Worm (Caenorhabditis elegans) whole organism, young adult: Measurements from ENCODE around the gene usp-46.

Source experiments
- F39B2.1 ChIP-seq: fragments of 200-800 bp; sonication (Bioruptor generic); IDR thresholded peaks from 2 replicates; pipeline ENCODE4 v1.3.6; 2022; ENCODE audit warnings: missing genetic modification reagents, missing genetic modification characterization, missing compliant biosample characterization
- F49E8.2 ChIP-seq: sonication (generic microtip); optimal IDR thresholded peaks from 3 replicates; lab custom pipeline; 2017; ENCODE audit warnings: missing genetic modification characterization, mild to moderate bottlenecking, missing compliant biosample characterization, antibody characterized with exemption, moderate library complexity; ENCODE audit not compliant: insufficient read depth
- K11D2.4 ChIP-seq: fragments of 200-800 bp; sonication (Bioruptor generic); IDR thresholded peaks from 2 replicates; pipeline ENCODE4 v1.3.6; 2022; ENCODE audit warnings: missing genetic modification reagents, missing genetic modification characterization, missing compliant biosample characterization
- Y53F4B.3 ChIP-seq: fragments of 200-800 bp; sonication (Bioruptor generic); IDR thresholded peaks from 2 replicates; pipeline ENCODE4 v1.3.6; 2022; ENCODE audit warnings: missing genetic modification reagents, missing genetic modification characterization, missing compliant biosample characterization
- Y67H2A.10 ChIP-seq: fragments of 200-800 bp; sonication (Bioruptor generic); conservative IDR thresholded peaks from 2 replicates; pipeline ENCODE4 v1.3.6; 2022; ENCODE audit warnings: missing genetic modification reagents, missing genetic modification characterization, missing compliant biosample characterization
- Y79H2A.3 ChIP-seq: fragments of 200-800 bp; sonication (Bioruptor generic); conservative IDR thresholded peaks from 2 replicates; pipeline ENCODE4 v1.3.6; 2022; ENCODE audit warnings: missing genetic modification reagents, missing genetic modification characterization, missing compliant biosample characterization
- Y95B8A.8 ChIP-seq: fragments of 200-800 bp; sonication (Bioruptor generic); IDR thresholded peaks from 2 replicates; pipeline ENCODE4 v1.3.6; 2022; ENCODE audit warnings: missing genetic modification reagents, missing genetic modification characterization, missing compliant biosample characterization
- ama-1 ChIP-seq, 3 experiments: fragments of 150-350 bp in 1 of 3; sonication (generic microtip) in 2 of 3; optimal IDR thresholded peaks; 2 replicates each; lab custom pipeline; 2014 to 2018; ENCODE audit warnings: missing biosample characterization in 2 of 3, missing genetic modification characterization in 2 of 3, missing genetic modification reagents in 2 of 3
- bed-2 ChIP-seq: fragments of 200-800 bp; sonication (Bioruptor generic); IDR thresholded peaks from 2 replicates; pipeline ENCODE4 v1.3.6; 2022; ENCODE audit warnings: missing genetic modification reagents, missing genetic modification characterization, missing compliant biosample characterization
- ceh-40 ChIP-seq: fragments of 200-800 bp; sonication (Bioruptor generic); IDR thresholded peaks from 2 replicates; pipeline ENCODE4 v1.3.6; 2022; ENCODE audit warnings: missing genetic modification characterization, missing compliant biosample characterization
- ceh-79 ChIP-seq: sonication (generic microtip); optimal IDR thresholded peaks from 2 replicates; lab custom pipeline; 2017; ENCODE audit warnings: mild to moderate bottlenecking, missing genetic modification characterization, missing compliant biosample characterization
- ceh-91 ChIP-seq: fragments of 200-800 bp; sonication (Bioruptor generic); IDR thresholded peaks from 2 replicates; pipeline ENCODE4 v1.3.6; 2022; ENCODE audit warnings: missing genetic modification reagents, missing genetic modification characterization, missing compliant biosample characterization
- dox-1 ChIP-seq: fragments of 200-800 bp; sonication (Bioruptor generic); IDR thresholded peaks from 2 replicates; pipeline ENCODE4 v1.3.6; 2022; ENCODE audit warnings: missing genetic modification reagents, missing genetic modification characterization, missing compliant biosample characterization
- dpl-1 ChIP-seq: fragments of 150-350 bp; optimal IDR thresholded peaks from 2 replicates; lab custom pipeline; 2014; ENCODE audit warnings: missing biosample characterization, missing genetic modification reagents, missing genetic modification characterization
- egl-18 ChIP-seq: fragments of 200-800 bp; sonication (Bioruptor generic); IDR thresholded peaks from 2 replicates; pipeline ENCODE4 v1.3.6; 2022; ENCODE audit warnings: missing genetic modification reagents, missing genetic modification characterization, missing compliant biosample characterization
- egl-44 ChIP-seq: fragments of 200-800 bp; sonication (Bioruptor generic); IDR thresholded peaks from 2 replicates; pipeline ENCODE4 v1.3.6; 2022; ENCODE audit warnings: missing genetic modification reagents, missing genetic modification characterization, missing compliant biosample characterization
- egrh-3 ChIP-seq: fragments of 200-800 bp; sonication (Bioruptor generic); IDR thresholded peaks from 2 replicates; pipeline ENCODE4 v1.3.6; 2022; ENCODE audit warnings: missing genetic modification reagents, missing genetic modification characterization, missing compliant biosample characterization
- ets-4 ChIP-seq: fragments of 200-800 bp; sonication (Bioruptor generic); optimal IDR thresholded peaks from 2 replicates; lab custom pipeline; 2018; ENCODE audit warnings: mild to moderate bottlenecking, missing genetic modification characterization, missing compliant biosample characterization
- hlh-12 ChIP-seq: sonication (generic microtip); optimal IDR thresholded peaks from 2 replicates; lab custom pipeline; 2016; ENCODE audit warnings: missing genetic modification characterization, missing compliant biosample characterization
- hmg-1.2 ChIP-seq: fragments of 200-800 bp; sonication (Bioruptor generic); IDR thresholded peaks from 2 replicates; pipeline ENCODE4 v1.3.6; 2022; ENCODE audit warnings: missing genetic modification reagents, missing genetic modification characterization, missing compliant biosample characterization
- hrde-1 ChIP-seq: sonication (generic microtip); optimal IDR thresholded peaks from 2 replicates; lab custom pipeline; 2016; ENCODE audit warnings: missing genetic modification characterization, mild to moderate bottlenecking, missing compliant biosample characterization, moderate library complexity, missing genotype, missing genetic modification reagents, borderline replicate concordance
- let-607 ChIP-seq, 2 experiments: fragments of 200-800 bp in 1 of 2; sonication (Bioruptor generic) in 1 of 2; sonication (generic microtip) in 1 of 2; optimal IDR thresholded peaks; 2 replicates each; lab custom pipeline; 2016 to 2018; ENCODE audit warnings: mild to moderate bottlenecking in 2 of 2, missing compliant biosample characterization in 2 of 2, missing genetic modification characterization in 2 of 2, moderate library complexity in 2 of 2, missing genotype in 1 of 2
- lin-40 ChIP-seq: sonication (generic microtip); optimal IDR thresholded peaks from 2 replicates; lab custom pipeline; 2016; ENCODE audit warnings: missing genetic modification characterization, mild to moderate bottlenecking, missing compliant biosample characterization, missing genotype, missing genetic modification reagents
- madf-3 ChIP-seq: fragments of 200-800 bp; sonication (Bioruptor generic); IDR thresholded peaks from 2 replicates; pipeline ENCODE4 v1.3.6; 2022; ENCODE audit warnings: missing genetic modification reagents, missing genetic modification characterization, missing compliant biosample characterization
- mcd-1 ChIP-seq: fragments of 200-800 bp; sonication (Bioruptor generic); IDR thresholded peaks from 2 replicates; pipeline ENCODE4 v1.3.6; 2022; ENCODE audit warnings: missing genetic modification reagents, missing genetic modification characterization, missing compliant biosample characterization
- mes-4 ChIP-seq: sonication (generic microtip); optimal IDR thresholded peaks from 2 replicates; lab custom pipeline; 2016; ENCODE audit warnings: missing genotype, missing genetic modification characterization, missing compliant biosample characterization
- nfya-2 ChIP-seq: fragments of 200-800 bp; sonication (Bioruptor generic); IDR thresholded peaks from 2 replicates; pipeline ENCODE4 v1.3.6; 2022; ENCODE audit warnings: missing genetic modification reagents, missing genetic modification characterization, missing compliant biosample characterization
- nhr-120 ChIP-seq: fragments of 200-800 bp; sonication (Bioruptor generic); IDR thresholded peaks from 2 replicates; pipeline ENCODE4 v1.3.6; 2022; ENCODE audit warnings: missing genetic modification characterization, missing compliant biosample characterization
- nhr-27 ChIP-seq: fragments of 200-800 bp; sonication (Bioruptor generic); optimal IDR thresholded peaks from 2 replicates; lab custom pipeline; 2018; ENCODE audit warnings: mild to moderate bottlenecking, missing genetic modification characterization, moderate library complexity, missing compliant biosample characterization
- nhr-80 ChIP-seq: sonication (generic microtip); optimal IDR thresholded peaks from 2 replicates; lab custom pipeline; 2016; ENCODE audit warnings: missing genetic modification characterization, missing compliant biosample characterization
- nhr-90 ChIP-seq: sonication (generic microtip); optimal IDR thresholded peaks from 2 replicates; lab custom pipeline; 2016; ENCODE audit warnings: missing genotype, mild to moderate bottlenecking, missing genetic modification characterization, missing compliant biosample characterization
- rpc-1 ChIP-seq, 2 experiments: fragments of 150-350 bp in 1 of 2; sonication (generic microtip) in 1 of 2; optimal IDR thresholded peaks; 2 replicates each; lab custom pipeline; 2014 to 2018; ENCODE audit warnings: missing biosample characterization in 1 of 2, missing genetic modification characterization in 1 of 2, missing genetic modification reagents in 1 of 2, missing genotype in 1 of 2
- sdz-38 ChIP-seq: sonication (generic microtip); optimal IDR thresholded peaks from 2 replicates; lab custom pipeline; 2016; ENCODE audit warnings: missing genotype, missing genetic modification characterization, missing compliant biosample characterization
- snpc-1.1 ChIP-seq: sonication (generic microtip); optimal IDR thresholded peaks from 2 replicates; lab custom pipeline; 2017; ENCODE audit warnings: missing genetic modification characterization, mild to moderate bottlenecking, missing compliant biosample characterization, antibody characterized with exemption, moderate library complexity, missing genotype, missing genetic modification reagents; ENCODE audit not compliant: insufficient read depth
- snpc-4 ChIP-seq, 5 experiments: fragments of 150-350 bp in 1 of 5; sonication (generic microtip) in 4 of 5; optimal IDR thresholded peaks; 2 replicates each; lab custom pipeline; 2014 to 2018; ENCODE audit warnings: missing genetic modification characterization in 5 of 5, missing biosample characterization in 3 of 5, antibody characterized with exemption in 2 of 5, mild to moderate bottlenecking in 2 of 5, missing compliant biosample characterization in 2 of 5, missing genotype in 2 of 5, moderate library complexity in 2 of 5, missing genetic modification reagents in 1 of 5
- somi-1 ChIP-seq: fragments of 200-800 bp; sonication (Bioruptor generic); optimal IDR thresholded peaks from 2 replicates; lab custom pipeline; 2018; ENCODE audit warnings: mild to moderate bottlenecking, missing genetic modification characterization, missing compliant biosample characterization
- sptf-2 ChIP-seq: fragments of 200-800 bp; sonication (Bioruptor generic); optimal IDR thresholded peaks from 2 replicates; lab custom pipeline; 2018; ENCODE audit warnings: mild to moderate bottlenecking, missing genetic modification characterization, missing compliant biosample characterization
- tlf-1 ChIP-seq: fragments of 200-800 bp; sonication (Bioruptor generic); optimal IDR thresholded peaks from 2 replicates; lab custom pipeline; 2018; ENCODE audit warnings: mild to moderate bottlenecking, missing genetic modification characterization, missing compliant biosample characterization
- xnd-1 ChIP-seq: sonication (generic microtip); optimal IDR thresholded peaks from 2 replicates; lab custom pipeline; 2016; ENCODE audit warnings: missing genotype, missing genetic modification reagents, missing genetic modification characterization, missing compliant biosample characterization
- ztf-28 ChIP-seq: fragments of 200-800 bp; sonication (Bioruptor generic); IDR thresholded peaks from 2 replicates; pipeline ENCODE4 v1.3.6; 2022; ENCODE audit warnings: missing genetic modification reagents, missing genetic modification characterization, missing compliant biosample characterization
- ztf-6 ChIP-seq: fragments of 200-800 bp; sonication (Bioruptor generic); IDR thresholded peaks from 2 replicates; pipeline ENCODE4 v1.3.6; 2022; ENCODE audit warnings: missing genetic modification reagents, missing genetic modification characterization, missing compliant biosample characterization

The usp-46 gene

DNA sequence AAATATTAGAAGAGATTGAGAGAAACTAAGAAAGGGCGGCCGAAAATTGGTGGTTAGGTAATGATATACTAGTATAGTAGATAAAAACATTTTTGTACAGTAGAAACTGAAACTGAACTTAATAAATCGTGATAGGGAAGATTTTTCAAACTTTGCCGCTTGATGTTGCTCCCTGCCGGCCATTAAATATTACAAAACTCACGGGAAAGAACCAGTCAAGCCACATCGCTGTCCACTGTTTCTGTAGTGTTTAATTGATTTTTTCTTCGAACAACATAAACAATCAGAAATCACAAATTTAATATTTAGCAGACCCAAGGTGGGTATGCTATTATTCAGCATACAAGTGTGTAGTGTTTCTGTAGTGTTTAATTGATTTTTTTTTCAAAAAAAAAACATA lies 25.3 kb upstream of the usp-46 start, which contains the start of gene T05G5.5 (continued):
- TF ChIP-seq rpc-1 (optimal IDR thresholded peaks at IDR 0.05; lab: Kevin White, UChicago) (no peak), rpc-1 (tag; optimal IDR thresholded peaks at IDR 0.05; lab: Kevin White, UChicago) (no peak), hrde-1 (tag; lab: Kevin White, UChicago) (no peak), hmg-1.2 (no peak), ceh-79 (tag; lab: Kevin White, UChicago) (no peak), Y67H2A.10 (GFP tag; lab: Robert Waterston, UW) (no peak)
- TF ChIP-seq, all 124 proteins: peak for 7

DNA sequence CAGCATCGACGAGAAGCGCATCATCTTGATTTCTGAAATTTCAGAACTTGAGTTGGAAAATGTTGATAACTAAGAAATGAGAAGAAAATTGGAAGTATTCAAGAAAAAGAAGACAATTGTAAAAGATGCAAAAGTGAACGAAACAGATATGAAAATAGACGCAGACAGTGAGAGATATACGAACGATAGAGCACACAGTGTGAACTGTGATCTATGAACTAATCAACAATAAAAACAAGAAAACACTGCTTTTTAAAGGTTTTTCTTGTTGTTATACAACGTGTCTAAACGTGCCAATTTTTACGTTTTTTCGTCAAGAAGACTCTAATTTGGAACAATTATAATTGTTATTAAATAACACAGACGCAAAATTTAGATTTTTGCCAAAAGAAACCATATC lies 23.6 kb upstream of the usp-46 start, which contains the start of gene ech-6:
Gene ech-6 (minus strand): TSS at position 32 of the 400 bp plus-strand sequence.
- TF ChIP-seq bed-2 (no peak), Y53F4B.3 (GFP tag; lab: Robert Waterston, UW) (no peak), lin-40 (tag; lab: Kevin White, UChicago) (peak; percentile 37), nhr-120 (GFP tag; lab: Robert Waterston, UW) (no peak), hmg-1.2 (peak; percentile 58; the same call in 1 of the 2 replicates), ets-4 (GFP tag; lab: Kevin White, UChicago) (no peak), dox-1 (GFP tag; lab: Robert Waterston, UW) (no peak), nhr-27 (no peak), nhr-80 (peak; percentile 67), egrh-3 (GFP tag; lab: Robert Waterston, UW) (no peak), snpc-4 (GFP tag; optimal IDR thresholded peaks at IDR 0.05; lab: Kevin White, UChicago) (no peak), snpc-4 (tag; optimal IDR thresholded peaks at IDR 0.05; lab: Kevin White, UChicago) (peak in 1 of 4 experiments; percentile 28), let-607 (tag; optimal IDR thresholded peaks at IDR 0.05; lab: Kevin White, UChicago) (peak in 1 of 2 experiments; percentile 29), ama-1 (optimal IDR thresholded peaks at IDR 0.05; lab: Kevin White, UChicago) (peak; percentile 33), ama-1 (GFP tag; optimal IDR thresholded peaks at IDR 0.05; lab: Kevin White, UChicago) (no peak)

DNA sequence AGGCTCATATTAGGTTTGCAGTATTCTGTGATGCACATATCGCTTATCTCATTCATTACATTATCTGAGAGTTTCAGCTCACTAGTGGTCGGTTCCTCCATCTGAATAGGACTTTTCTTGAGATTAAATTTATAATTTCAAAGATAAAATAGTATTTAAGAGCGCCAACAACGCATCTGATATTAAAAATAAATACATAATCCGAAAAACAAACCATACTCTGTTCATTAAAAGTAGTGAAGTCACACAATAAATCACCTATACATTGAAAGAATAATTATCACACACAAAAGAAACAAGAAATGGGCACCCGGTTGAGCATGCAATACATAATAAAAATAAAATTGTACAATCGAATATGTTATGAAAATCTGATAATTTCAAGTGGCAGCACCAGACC lies 19.0 kb upstream of the usp-46 start, which contains the start of gene vps-53:
Gene vps-53 (minus strand): TSS at position 101 of the 400 bp plus-strand sequence.
- TF ChIP-seq ztf-6, result no peak
- no peak for TF ChIP-seq F39B2.1 (GFP tag; lab: Robert Waterston, UW)
- no peak for TF ChIP-seq sdz-38 (tag; lab: Kevin White, UChicago)
- no peak for TF ChIP-seq madf-3
- no peak for TF ChIP-seq Y95B8A.8 (GFP tag; lab: Robert Waterston, UW)
- no peak for TF ChIP-seq mcd-1 (GFP tag; lab: Robert Waterston, UW)
- TF ChIP-seq xnd-1 (tag; lab: Kevin White, UChicago), result no peak
- TF ChIP-seq hlh-12 (tag; lab: Kevin White, UChicago), result no peak
- no peak for TF ChIP-seq ceh-91 (GFP tag; lab: Robert Waterston, UW)
- TF ChIP-seq Y79H2A.3 (GFP tag; lab: Robert Waterston, UW), result no peak
- TF ChIP-seq F49E8.2 (tag; lab: Kevin White, UChicago), result no peak
- TF ChIP-seq lin-40 (tag; lab: Kevin White, UChicago), result no peak

DNA sequence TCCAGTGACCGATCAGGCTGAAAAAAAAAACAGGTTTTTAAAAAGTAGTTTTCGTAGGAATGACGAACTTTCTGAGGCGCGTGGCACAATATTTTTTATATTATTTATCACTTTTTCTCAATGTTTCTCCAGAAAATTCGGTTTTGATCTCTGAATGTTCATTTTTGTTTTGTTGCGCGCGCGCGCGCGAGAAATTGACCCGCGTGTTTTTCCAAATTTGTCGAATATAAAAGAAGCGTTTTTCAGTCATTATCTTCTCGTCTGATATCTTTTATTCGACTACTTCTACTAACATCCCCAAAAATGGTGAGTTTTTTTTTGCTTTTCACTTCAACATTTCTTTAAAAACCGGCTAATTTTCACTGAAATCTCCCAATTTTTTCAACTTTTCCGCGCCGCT lies 17.6 kb upstream of the usp-46 start, which contains the start of gene rmd-1:
Gene rmd-1 (plus strand): TSS at position 247 of the 400 bp plus-strand sequence.
- no peak for TF ChIP-seq somi-1 (GFP tag; lab: Kevin White, UChicago)
- TF ChIP-seq nhr-90 (tag; lab: Kevin White, UChicago), result no peak
- no peak for TF ChIP-seq hrde-1 (tag; lab: Kevin White, UChicago)
- TF ChIP-seq sptf-2 (GFP tag; lab: Kevin White, UChicago), result no peak
- no peak for TF ChIP-seq egl-18 (GFP tag; lab: Robert Waterston, UW)
- no peak for TF ChIP-seq egl-44 (GFP tag; lab: Robert Waterston, UW)
- TF ChIP-seq ceh-40 (GFP tag; lab: Robert Waterston, UW), result no peak
- no peak for TF ChIP-seq K11D2.4 (GFP tag; lab: Robert Waterston, UW)
- 0 out of 2 replicates have a peak, but pooled peaks have one; percentile 40 for TF ChIP-seq Y95B8A.8 (GFP tag; lab: Robert Waterston, UW)
- TF ChIP-seq dpl-1 (GFP tag; lab: Kevin White, UChicago), result peak; percentile 79
- no peak for TF ChIP-seq mes-4 (tag; lab: Kevin White, UChicago)
- TF ChIP-seq nhr-27, result no peak
- TF ChIP-seq Y79H2A.3 (GFP tag; lab: Robert Waterston, UW), result no peak
- no peak for TF ChIP-seq nfya-2 (GFP tag; lab: Robert Waterston, UW)
- no peak for TF ChIP-seq nhr-80
- TF ChIP-seq snpc-1.1 (tag; lab: Kevin White, UChicago), result no peak
- no peak for TF ChIP-seq F39B2.1 (GFP tag; lab: Robert Waterston, UW)
- TF ChIP-seq xnd-1 (tag; lab: Kevin White, UChicago), result peak; percentile 82
- TF ChIP-seq ztf-28 (GFP tag; lab: Robert Waterston, UW), result no peak
- TF ChIP-seq tlf-1 (GFP tag; lab: Kevin White, UChicago), result peak; percentile 8
